Fruit fly (Drosophila melanogaster): Measurements from ENCODE around the gene CG31673.

The CG31673 gene

DNA sequence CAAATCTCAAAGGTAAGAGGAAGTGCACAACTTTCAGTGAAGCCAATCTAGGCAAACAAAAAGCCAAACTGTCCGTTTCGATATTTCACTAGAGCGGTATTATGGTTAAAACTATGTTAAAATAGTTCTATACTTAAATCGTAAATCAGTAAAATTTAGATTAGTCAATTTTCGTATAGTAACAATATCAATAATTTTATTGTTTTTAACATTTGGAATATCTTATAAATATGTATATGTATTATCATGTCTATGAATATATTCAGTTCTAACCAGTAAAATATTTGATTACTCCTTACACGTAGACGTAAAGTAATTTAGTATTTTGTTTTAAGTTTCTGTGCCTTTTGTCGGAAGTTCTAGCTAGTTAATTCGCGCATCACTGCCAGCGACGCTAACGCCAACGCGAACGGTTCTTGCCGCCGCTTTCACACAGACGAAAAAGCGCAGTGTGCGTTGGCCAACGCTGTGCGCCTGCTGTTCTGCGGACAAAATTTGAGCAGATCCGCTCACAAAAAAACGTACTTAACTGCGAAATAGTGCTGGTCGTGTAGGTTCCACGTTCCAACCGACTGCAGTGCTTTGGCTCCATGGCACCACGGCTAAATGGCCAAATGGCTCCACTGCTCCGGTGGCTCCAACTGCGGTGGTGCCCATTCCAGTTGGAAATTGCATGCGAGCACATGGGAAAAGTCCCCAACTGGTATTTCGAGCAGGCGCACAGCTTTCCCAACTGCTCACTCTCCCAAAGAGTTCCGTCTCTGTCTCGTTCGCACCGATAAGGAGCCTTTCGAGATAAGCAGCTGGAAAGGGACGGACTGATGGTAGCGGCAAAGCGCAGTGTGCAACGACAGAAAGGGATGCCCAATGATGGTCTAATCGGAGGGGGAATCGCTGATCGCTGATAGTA is 6.0 kb upstream of the CG31673 start (continued):
- TF ChIP-seq CG9437 (GFP tag; optimal IDR thresholded peaks at IDR 0.05): no peak
- TF ChIP-seq pita (GFP tag; optimal IDR thresholded peaks at IDR 0.05): no peak
- no peak for TF ChIP-seq CG6854 (GFP tag; optimal IDR thresholded peaks at IDR 0.05)
- TF ChIP-seq CG14441 (GFP tag; IDR thresholded peaks at IDR 0.05): 0 out of 2 replicates have a peak, but pooled peaks have one; percentile 16
- TF ChIP-seq CG6813 (GFP tag; optimal IDR thresholded peaks at IDR 0.05): peak; percentile 29
- peak; percentile 39 for TF ChIP-seq pho (GFP tag; optimal IDR thresholded peaks at IDR 0.05)
- TF ChIP-seq sd (tag; optimal IDR thresholded peaks at IDR 0.05): peak; percentile 96
- TF ChIP-seq CG30403 (GFP tag; optimal IDR thresholded peaks at IDR 0.05): peak; percentile 42
- TF ChIP-seq CG12942 (GFP tag; optimal IDR thresholded peaks at IDR 0.05): peak; percentile 16
- TF ChIP-seq abd-A (tag; optimal IDR thresholded peaks at IDR 0.05): peak; percentile 89
- no peak for TF ChIP-seq pum (GFP tag; optimal IDR thresholded peaks at IDR 0.05)
- no peak for TF ChIP-seq CG8388 (GFP tag; optimal IDR thresholded peaks at IDR 0.05)
- TF ChIP-seq az2 (GFP tag; optimal IDR thresholded peaks at IDR 0.05): no peak
- no peak for TF ChIP-seq zfh2 (GFP tag; optimal IDR thresholded peaks at IDR 0.05)
- TF ChIP-seq Drgx (GFP tag; IDR thresholded peaks at IDR 0.05): peak; percentile 70
- peak; percentile 34 for TF ChIP-seq kah (GFP tag; optimal IDR thresholded peaks at IDR 0.05)
- no peak for TF ChIP-seq Fer2 (tag; optimal IDR thresholded peaks at IDR 0.05)
- TF ChIP-seq CG34422 (GFP tag; IDR thresholded peaks at IDR 0.05): peak; percentile 61; the same call in 1 of the 3 replicates
- no peak for TF ChIP-seq slp2 (GFP tag; optimal IDR thresholded peaks at IDR 0.05)
- no peak for TF ChIP-seq Lpt (GFP tag; optimal IDR thresholded peaks at IDR 0.05)
- peak; percentile 20 for TF ChIP-seq Hmr (GFP tag; optimal IDR thresholded peaks at IDR 0.05)
- TF ChIP-seq tap (tag; optimal IDR thresholded peaks at IDR 0.05): peak; percentile 12
- TF ChIP-seq Pdp1 (GFP tag; optimal IDR thresholded peaks at IDR 0.05): peak in 1 of 2 experiments; percentile 51
- peak; percentile 15 for TF ChIP-seq grau (tag; optimal IDR thresholded peaks at IDR 0.05)
- peak; percentile 57 for TF ChIP-seq CG15479 (GFP tag; optimal IDR thresholded peaks at IDR 0.05)
- peak; percentile 91 for TF ChIP-seq sr (GFP tag; IDR thresholded peaks at IDR 0.05)
- TF ChIP-seq CG2129 (GFP tag; IDR thresholded peaks at IDR 0.05; ENCODE audit: partially characterized antibody): 0 out of 2 replicates have a peak, but pooled peaks have one; percentile 12
- TF ChIP-seq CG10959 (GFP tag; IDR thresholded peaks at IDR 0.05): no peak
- TF ChIP-seq CG33213 (GFP tag; optimal IDR thresholded peaks at IDR 0.05): peak; percentile 11
- peak; percentile 16; the same call in 1 of the 2 replicates for TF ChIP-seq stc (GFP tag; IDR thresholded peaks at IDR 0.05)
- TF ChIP-seq gce (GFP tag; IDR thresholded peaks at IDR 0.05): peak; percentile 59; the same call in 1 of the 3 replicates
- TF ChIP-seq sna (GFP tag; IDR thresholded peaks at IDR 0.05; ENCODE audit: partially characterized antibody): peak; percentile 72
- TF ChIP-seq GATAe (GFP tag; conservative IDR thresholded peaks at IDR 0.05): peak; percentile 99
- TF ChIP-seq CG17361 (GFP tag; IDR thresholded peaks at IDR 0.05): peak; percentile 67; the same call in 2 of the 3 replicates

DNA sequence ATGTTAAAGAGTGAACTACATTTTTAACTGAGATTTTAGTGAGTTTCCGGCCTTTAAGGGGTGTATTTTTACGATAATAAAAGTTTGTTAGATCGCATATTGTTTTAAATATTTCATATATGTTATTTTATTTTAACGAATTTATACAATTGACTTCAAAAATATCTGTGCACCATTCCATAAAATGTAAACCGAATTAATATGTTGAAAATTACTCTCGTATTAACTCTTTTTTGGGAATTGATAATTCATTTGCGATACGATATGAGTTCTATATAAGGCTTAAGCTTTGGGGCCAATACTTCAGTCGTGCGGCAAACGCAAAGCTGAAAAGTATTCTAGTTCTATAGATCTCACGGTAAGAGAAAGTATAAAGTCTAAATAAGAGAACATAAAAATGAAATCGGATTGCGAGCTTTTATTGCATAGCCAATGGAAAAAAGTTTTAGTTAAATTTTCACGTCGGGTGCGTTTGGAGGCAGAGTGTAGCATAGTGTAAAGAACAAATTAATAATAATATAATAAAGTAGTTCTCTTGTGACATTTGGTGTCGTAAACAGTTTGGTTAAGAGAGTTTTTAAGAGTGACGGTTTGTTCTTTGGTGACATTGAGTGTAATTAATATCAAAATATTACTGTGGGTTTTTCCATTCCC is 5.1 kb upstream of the CG31673 start:
- TF ChIP-seq Ets97D (GFP tag; optimal IDR thresholded peaks at IDR 0.05): no peak
- no peak for TF ChIP-seq Taf1 (GFP tag; IDR thresholded peaks at IDR 0.05)
- TF ChIP-seq chinmo (GFP tag; IDR thresholded peaks at IDR 0.05; ENCODE audit: partially characterized antibody): 0 out of 4 replicates have a peak, but pooled peaks have one; percentile 6
- TF ChIP-seq CG8089 (GFP tag; optimal IDR thresholded peaks at IDR 0.05): no peak
- no peak for TF ChIP-seq al (GFP tag; IDR thresholded peaks at IDR 0.05)
- peak; percentile 7 for TF ChIP-seq CG17568 (GFP tag; optimal IDR thresholded peaks at IDR 0.05)
- TF ChIP-seq CG8388 (GFP tag; optimal IDR thresholded peaks at IDR 0.05): no peak
- no peak for TF ChIP-seq zen2 (GFP tag; IDR thresholded peaks at IDR 0.05; ENCODE audit: partially characterized antibody)
- TF ChIP-seq CG1602 (GFP tag; optimal IDR thresholded peaks at IDR 0.05): no peak
- no peak for TF ChIP-seq ems (GFP tag; optimal IDR thresholded peaks at IDR 0.05)
- no peak for TF ChIP-seq gcm (GFP tag; optimal IDR thresholded peaks at IDR 0.05)
- peak; percentile 23 to 61 for TF ChIP-seq Trl (optimal IDR thresholded peaks at IDR 0.05)
- no peak for TF ChIP-seq Trl (GFP tag; optimal IDR thresholded peaks at IDR 0.05)
- peak; percentile 23 for TF ChIP-seq exex (tag; optimal IDR thresholded peaks at IDR 0.05)
- TF ChIP-seq CG1792 (GFP tag; optimal IDR thresholded peaks at IDR 0.05): no peak
- peak; percentile 78 for TF ChIP-seq CG3163 (GFP tag; optimal IDR thresholded peaks at IDR 0.05)

Data from whole organism, embryonic.